Fruit fly (Drosophila melanogaster) whole organism, prepupa: ENCODE results near the gene Oga.

Experiments
- Blimp-1 ChIP-seq: fragments of 200-800 bp; sonication (Bioruptor generic); optimal IDR thresholded peaks from 3 replicates; lab custom pipeline; 2017; ENCODE audit warnings: missing biosample characterization, missing genetic modification characterization, mild to moderate bottlenecking, moderate library complexity, missing genetic modification reagents
- CG10631 ChIP-seq: fragments of 200-800 bp; sonication (Bioruptor generic); optimal IDR thresholded peaks from 2 replicates; lab custom pipeline; 2016; ENCODE audit warnings: missing biosample characterization, missing genetic modification characterization
- CG10669 ChIP-seq: fragments of 200-800 bp; sonication (Bioruptor generic); optimal IDR thresholded peaks from 3 replicates; lab custom pipeline; 2018; ENCODE audit warnings: missing biosample characterization, mild to moderate bottlenecking, missing genetic modification characterization, moderate library complexity
- CG11762 ChIP-seq: fragments of 200-800 bp; sonication (Bioruptor generic); optimal IDR thresholded peaks from 3 replicates; lab custom pipeline; 2016; ENCODE audit warnings: missing biosample characterization, missing genetic modification characterization; ENCODE audit not compliant: insufficient read depth
- CG11902 ChIP-seq: fragments of 200-800 bp; sonication (Bioruptor generic); optimal IDR thresholded peaks from 3 replicates; lab custom pipeline; 2016; ENCODE audit warnings: missing biosample characterization, missing genetic modification characterization
- CG15336 ChIP-seq: fragments of 200-800 bp; sonication (Bioruptor generic); IDR thresholded peaks from 2 replicates; pipeline ENCODE4 v1.3.6; 2022; ENCODE audit warnings: missing biosample characterization, missing genetic modification characterization
- CG1621 ChIP-seq: fragments of 200-800 bp; sonication (Bioruptor generic); optimal IDR thresholded peaks from 3 replicates; lab custom pipeline; 2018; ENCODE audit warnings: missing biosample characterization, mild to moderate bottlenecking, missing genetic modification characterization
- CG16779 ChIP-seq: fragments of 200-800 bp; sonication (Bioruptor generic); optimal IDR thresholded peaks from 3 replicates; lab custom pipeline; 2017; ENCODE audit warnings: missing biosample characterization, mild to moderate bottlenecking, missing genetic modification characterization
- CG3032 ChIP-seq: fragments of 200-800 bp; optimal IDR thresholded peaks from 2 replicates; lab custom pipeline; 2019; ENCODE audit warnings: missing biosample characterization, mild to moderate bottlenecking, missing genetic modification characterization, moderate library complexity
- CG31627 ChIP-seq: fragments of 200-800 bp; sonication (Bioruptor generic); optimal IDR thresholded peaks from 3 replicates; lab custom pipeline; 2016; ENCODE audit warnings: missing biosample characterization, missing genetic modification characterization
- CG34406 ChIP-seq: fragments of 200-800 bp; sonication (Bioruptor generic); optimal IDR thresholded peaks from 3 replicates; lab custom pipeline; 2016; ENCODE audit warnings: missing biosample characterization, missing genetic modification characterization
- CG4318 ChIP-seq: fragments of 200-800 bp; sonication (Bioruptor generic); optimal IDR thresholded peaks from 3 replicates; lab custom pipeline; 2017; ENCODE audit warnings: missing biosample characterization, mild to moderate bottlenecking, missing genetic modification characterization
- CG6163 ChIP-seq: fragments of 200-800 bp; sonication (Bioruptor generic); IDR thresholded peaks from 3 replicates; pipeline ENCODE4 v1.3.6; 2022; ENCODE audit warnings: missing biosample characterization, missing genetic modification characterization
- CG6276 ChIP-seq: fragments of 200-800 bp; sonication (Bioruptor generic); optimal IDR thresholded peaks from 2 replicates; lab custom pipeline; 2017; ENCODE audit warnings: missing biosample characterization, mild to moderate bottlenecking, missing genetic modification characterization
- CG6792 ChIP-seq: fragments of 200-800 bp; sonication (Bioruptor generic); optimal IDR thresholded peaks from 3 replicates; lab custom pipeline; 2016; ENCODE audit warnings: missing biosample characterization, missing genetic modification characterization
- CG7368 ChIP-seq: fragments of 200-800 bp; sonication (Bioruptor generic); optimal IDR thresholded peaks from 3 replicates; lab custom pipeline; 2016; ENCODE audit warnings: missing biosample characterization, missing genetic modification characterization
- CG8119 ChIP-seq: fragments of 200-800 bp; sonication (Bioruptor generic); IDR thresholded peaks from 3 replicates; pipeline ENCODE4 v1.3.6; 2022; ENCODE audit warnings: missing biosample characterization, missing genetic modification characterization
- CG8319 ChIP-seq: fragments of 200-800 bp; sonication (Bioruptor generic); optimal IDR thresholded peaks from 3 replicates; lab custom pipeline; 2016; ENCODE audit warnings: missing biosample characterization, missing genetic modification characterization
- CG8632 ChIP-seq: fragments of 200-800 bp; sonication (Bioruptor generic); optimal IDR thresholded peaks from 3 replicates; lab custom pipeline; 2016; ENCODE audit warnings: missing biosample characterization, missing genetic modification characterization
- CG9139 ChIP-seq: fragments of 200-800 bp; sonication (Bioruptor generic); optimal IDR thresholded peaks from 3 replicates; lab custom pipeline; 2017; ENCODE audit warnings: missing biosample characterization, mild to moderate bottlenecking, missing genetic modification characterization
- Eip75B ChIP-seq: fragments of 200-800 bp; sonication (Bioruptor generic); optimal IDR thresholded peaks from 3 replicates; lab custom pipeline; 2016; ENCODE audit warnings: missing biosample characterization, missing genetic modification characterization
- Gug ChIP-seq: fragments of 200-800 bp; sonication (Bioruptor generic); IDR thresholded peaks from 2 replicates; pipeline ENCODE4 v1.3.6; 2022; ENCODE audit warnings: missing biosample characterization, missing genetic modification characterization
- Hr38 ChIP-seq: sonication (Bioruptor generic); optimal IDR thresholded peaks from 2 replicates; lab custom pipeline; 2016; ENCODE audit warnings: missing biosample characterization, missing genetic modification characterization
- Hr39 ChIP-seq: fragments of 200-800 bp; sonication (Bioruptor generic); optimal IDR thresholded peaks from 2 replicates; lab custom pipeline; 2016; ENCODE audit warnings: missing biosample characterization, missing genetic modification characterization
- Hr4 ChIP-seq: fragments of 200-800 bp; sonication (Bioruptor generic); optimal IDR thresholded peaks from 3 replicates; lab custom pipeline; 2016; ENCODE audit warnings: missing biosample characterization, missing genetic modification characterization
- Lpt ChIP-seq: fragments of 200-800 bp; sonication (Bioruptor generic); optimal IDR thresholded peaks from 3 replicates; lab custom pipeline; 2016; ENCODE audit warnings: missing biosample characterization, missing genetic modification characterization
- Smox ChIP-seq: fragments of 200-800 bp; sonication (Bioruptor generic); optimal IDR thresholded peaks from 3 replicates; lab custom pipeline; 2016; ENCODE audit warnings: missing biosample characterization, missing genetic modification characterization
- acj6 ChIP-seq: fragments of 200-800 bp; sonication (Bioruptor generic); optimal IDR thresholded peaks from 3 replicates; lab custom pipeline; 2016; ENCODE audit warnings: missing biosample characterization, missing genetic modification characterization
- dac ChIP-seq: fragments of 200-800 bp; sonication (Bioruptor generic); optimal IDR thresholded peaks from 2 replicates; lab custom pipeline; 2017; ENCODE audit warnings: missing biosample characterization, mild to moderate bottlenecking, missing genetic modification characterization
- dsx ChIP-seq: fragments of 200-800 bp; optimal IDR thresholded peaks from 3 replicates; lab custom pipeline; 2019; ENCODE audit warnings: missing biosample characterization, mild to moderate bottlenecking, missing genetic modification characterization, moderate library complexity; ENCODE audit not compliant: poor library complexity, severe bottlenecking
- esn ChIP-seq: fragments of 200-800 bp; sonication (Bioruptor generic); optimal IDR thresholded peaks from 2 replicates; lab custom pipeline; 2016; ENCODE audit warnings: missing biosample characterization, mild to moderate bottlenecking, missing genetic modification characterization, moderate library complexity
- fd85E ChIP-seq: fragments of 200-800 bp; sonication (Bioruptor generic); optimal IDR thresholded peaks from 3 replicates; lab custom pipeline; 2016; ENCODE audit warnings: missing biosample characterization, missing genetic modification characterization
- fkh ChIP-seq: fragments of 200-800 bp; sonication (Bioruptor generic); optimal IDR thresholded peaks from 3 replicates; lab custom pipeline; 2017; ENCODE audit warnings: missing biosample characterization, mild to moderate bottlenecking, missing genetic modification characterization, moderate library complexity
- net ChIP-seq: fragments of 200-800 bp; sonication (Bioruptor generic); optimal IDR thresholded peaks from 3 replicates; lab custom pipeline; 2016; ENCODE audit warnings: missing biosample characterization, missing genetic modification characterization
- pdm3 ChIP-seq: fragments of 200-800 bp; sonication (Bioruptor generic); optimal IDR thresholded peaks from 3 replicates; lab custom pipeline; 2016; ENCODE audit warnings: missing biosample characterization, missing genetic modification characterization
- spab ChIP-seq: fragments of 200-800 bp; sonication (Bioruptor generic); optimal IDR thresholded peaks from 2 replicates; lab custom pipeline; 2017; ENCODE audit warnings: missing biosample characterization, mild to moderate bottlenecking, missing genetic modification characterization, missing genetic modification reagents
- ss ChIP-seq, 2 experiments: fragments of 200-800 bp; sonication (Bioruptor generic); optimal IDR thresholded peaks; 2 replicates in 1 of 2; 3 replicates in 1 of 2; lab custom pipeline; 2017 to 2018; ENCODE audit warnings: mild to moderate bottlenecking in 2 of 2, missing biosample characterization in 2 of 2, missing genetic modification characterization in 2 of 2, moderate library complexity in 1 of 2
- svp ChIP-seq: fragments of 200-800 bp; sonication (Bioruptor generic); peaks from one replicate; lab custom pipeline; 2016; ENCODE audit warnings: missing biosample characterization, missing genetic modification characterization
- topi ChIP-seq: fragments of 200-800 bp; sonication (Bioruptor generic); optimal IDR thresholded peaks from 3 replicates; lab custom pipeline; 2016; ENCODE audit warnings: missing biosample characterization, missing genetic modification characterization
- vri ChIP-seq: fragments of 200-800 bp; sonication (Bioruptor generic); optimal IDR thresholded peaks from 3 replicates; lab custom pipeline; 2016; ENCODE audit warnings: missing biosample characterization, mild to moderate bottlenecking, missing genetic modification characterization

Oga gene

dm6 chr3R:21186606-21187393, 32.1 kb upstream of the Oga start (continued):
- TF ChIP-seq CG8632 (GFP tag; lab: Kevin White, UChicago) (no peak), CG4318 (GFP tag; lab: Kevin White, UChicago) (peak; percentile 16), CG34406 (GFP tag; lab: Kevin White, UChicago) (peak; percentile 34), pdm3 (GFP tag; lab: Kevin White, UChicago) (peak; percentile 43), net (GFP tag; lab: Kevin White, UChicago) (peak; percentile 4), ss (GFP tag; optimal IDR thresholded peaks at IDR 0.05; lab: Kevin White, UChicago) (peak; percentile 29 to 74), Hr38 (no peak), CG31627 (GFP tag; lab: Kevin White, UChicago) (peak; percentile 58), CG11762 (no peak), svp (peak; percentile 84), CG10669 (GFP tag; lab: Kevin White, UChicago) (peak; percentile 13), Hr39 (GFP tag; lab: Kevin White, UChicago) (peak; percentile 51), Lpt (GFP tag; lab: Kevin White, UChicago) (no peak), fkh (GFP tag; lab: Kevin White, UChicago) (peak; percentile 18), CG7368 (GFP tag; lab: Kevin White, UChicago) (no peak), CG11902 (GFP tag; lab: Kevin White, UChicago) (peak; percentile 1), acj6 (peak; percentile 34), esn (GFP tag; lab: Kevin White, UChicago) (peak; percentile 62)

DNA sequence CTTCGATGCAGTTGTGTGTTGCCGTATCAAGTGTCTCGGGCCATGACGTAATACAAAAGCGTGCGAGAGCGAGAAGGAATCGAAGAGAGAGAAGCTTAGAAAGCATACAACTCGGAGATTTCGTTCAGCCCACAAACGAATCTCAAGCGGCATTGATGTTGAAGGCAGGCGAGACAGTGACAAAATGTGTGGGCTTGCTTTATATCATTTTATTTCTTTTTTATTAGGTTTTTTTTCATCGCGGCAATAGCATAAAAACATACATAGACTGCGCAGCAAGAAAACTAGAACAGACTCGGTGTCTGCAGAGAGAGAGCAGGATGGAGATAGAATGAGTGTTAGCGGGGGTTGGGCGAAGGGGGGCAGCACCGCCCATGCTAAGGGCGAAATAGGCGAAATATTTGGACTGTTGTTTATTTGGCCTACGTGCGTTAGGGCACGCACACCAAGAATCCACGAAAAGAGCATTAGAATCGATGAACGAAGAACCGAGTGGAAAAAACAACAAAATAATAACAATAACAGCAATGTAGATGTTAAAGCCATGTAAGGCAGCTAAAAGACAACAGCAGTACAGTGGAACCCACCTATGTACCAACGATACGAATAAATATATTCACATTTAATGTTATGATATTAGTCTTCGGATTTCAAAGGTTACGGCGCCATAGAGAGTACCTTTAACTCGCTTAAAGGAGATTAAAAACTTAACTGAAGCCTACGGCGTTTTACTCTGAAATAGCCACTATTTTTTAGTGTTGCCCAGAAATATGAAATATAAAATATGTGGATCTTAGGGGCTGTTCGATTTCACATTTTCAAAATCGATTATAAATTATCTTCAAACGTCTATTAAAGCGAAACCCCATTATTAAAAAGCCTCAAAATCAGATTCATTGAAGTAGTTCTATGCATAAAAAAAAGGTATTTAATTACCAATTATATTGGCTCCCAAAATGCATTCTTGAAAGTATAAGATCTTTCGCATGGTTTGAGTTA, 31.2 kb upstream of the Oga start:
- TF ChIP-seq Hr4 (GFP tag; lab: Kevin White, UChicago): no peak
- peak; percentile 30 for TF ChIP-seq CG6276 (GFP tag; lab: Kevin White, UChicago)
- TF ChIP-seq CG10631 (GFP tag; lab: Kevin White, UChicago): no peak
- TF ChIP-seq vri (GFP tag; lab: Kevin White, UChicago): peak; percentile 96
- TF ChIP-seq dac: no peak
- TF ChIP-seq fkh (GFP tag; lab: Kevin White, UChicago): peak; percentile 44

dm6 chr3R:21188540-21189276, 30.2 kb upstream of the Oga start:
- TF ChIP-seq CG3032 (tag; lab: Kevin White, UChicago): peak; percentile 18
- TF ChIP-seq acj6: no peak
- TF ChIP-seq topi (GFP tag; lab: Kevin White, UChicago): peak; percentile 14
- no peak for TF ChIP-seq CG10669 (GFP tag; lab: Kevin White, UChicago)
- TF ChIP-seq CG8632 (GFP tag; lab: Kevin White, UChicago): no peak
- TF ChIP-seq esn (GFP tag; lab: Kevin White, UChicago): peak; percentile 13
- no peak for TF ChIP-seq CG8119 (GFP tag; lab: Robert Waterston, UW)
- TF ChIP-seq pdm3 (GFP tag; lab: Kevin White, UChicago): no peak
- TF ChIP-seq spab (GFP tag; lab: Kevin White, UChicago): no peak
- TF ChIP-seq CG6792 (GFP tag; lab: Kevin White, UChicago): no peak
- TF ChIP-seq Blimp-1 (GFP tag; lab: Kevin White, UChicago): no peak
- TF ChIP-seq Hr38: no peak
- TF ChIP-seq CG15336 (GFP tag; lab: Robert Waterston, UW): 0 out of 2 replicates have a peak, but pooled peaks have one; percentile 28
- no peak for TF ChIP-seq CG8319 (GFP tag; lab: Kevin White, UChicago)
- peak; percentile 53 for TF ChIP-seq CG9139 (GFP tag; lab: Kevin White, UChicago)
- no peak for TF ChIP-seq Lpt (GFP tag; lab: Kevin White, UChicago)
- TF ChIP-seq Gug (GFP tag; lab: Robert Waterston, UW): no peak
- no peak for TF ChIP-seq dac
- peak; percentile 40 for TF ChIP-seq dsx
- peak; percentile 57; the same call in 2 of the 3 replicates for TF ChIP-seq CG6163 (GFP tag; lab: Robert Waterston, UW)
- peak; percentile 8 for TF ChIP-seq Eip75B
- no peak for TF ChIP-seq Smox (GFP tag; lab: Kevin White, UChicago)
- no peak for TF ChIP-seq CG31627 (GFP tag; lab: Kevin White, UChicago)
- no peak for TF ChIP-seq CG11762
- TF ChIP-seq CG4318 (GFP tag; lab: Kevin White, UChicago): no peak
- peak; percentile 36 for TF ChIP-seq CG1621
- peak; percentile 48 for TF ChIP-seq CG16779
- TF ChIP-seq fd85E: no peak
